Worm (Caenorhabditis elegans) whole organism, L4/young adult: Measurements from ENCODE around the gene F56D6.21.

Experiments used
- W03F9.2 ChIP-seq: fragments of 150-350 bp; optimal IDR thresholded peaks from 2 replicates; lab custom pipeline; 2014; ENCODE audit warnings: missing biosample characterization, missing genetic modification characterization
- dao-5 ChIP-seq: sonication (generic microtip); optimal IDR thresholded peaks from 2 replicates; lab custom pipeline; 2016; ENCODE audit warnings: missing genotype, missing genetic modification characterization, moderate library complexity, missing compliant biosample characterization
- him-1 ChIP-seq: sonication (generic microtip); optimal IDR thresholded peaks from 2 replicates; lab custom pipeline; 2016; ENCODE audit warnings: missing genotype, missing genetic modification reagents, missing genetic modification characterization, missing compliant biosample characterization

DNA sequence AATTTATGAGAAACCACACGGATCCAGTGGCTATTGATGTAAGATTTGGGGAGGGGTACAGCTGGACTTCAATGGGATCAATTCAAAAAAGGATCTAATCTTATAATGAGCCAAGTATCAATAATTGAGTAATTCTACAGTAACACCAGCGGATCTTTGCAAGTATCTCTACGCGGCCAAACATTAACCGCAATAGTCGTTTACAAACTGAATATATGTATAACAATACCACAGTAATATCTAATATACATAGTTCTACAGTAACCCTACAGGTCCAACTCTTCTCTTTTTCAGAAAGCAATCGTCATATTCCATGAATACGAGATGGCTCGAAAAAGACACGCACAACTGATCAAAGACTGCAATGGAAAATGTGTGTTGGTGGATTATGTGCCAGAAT lies 12.7 kb upstream of the F56D6.21 start, which contains the start of gene F56D6.9:
- TF ChIP-seq him-1 (tag; lab: Kevin White, UChicago) (no peak), dao-5 (tag; lab: Kevin White, UChicago) (no peak), W03F9.2 (tag; lab: Kevin White, UChicago) (no peak)
